Fruit fly (Drosophila melanogaster): ENCODE data around the gene CG5111.

The CG5111 gene

DNA sequence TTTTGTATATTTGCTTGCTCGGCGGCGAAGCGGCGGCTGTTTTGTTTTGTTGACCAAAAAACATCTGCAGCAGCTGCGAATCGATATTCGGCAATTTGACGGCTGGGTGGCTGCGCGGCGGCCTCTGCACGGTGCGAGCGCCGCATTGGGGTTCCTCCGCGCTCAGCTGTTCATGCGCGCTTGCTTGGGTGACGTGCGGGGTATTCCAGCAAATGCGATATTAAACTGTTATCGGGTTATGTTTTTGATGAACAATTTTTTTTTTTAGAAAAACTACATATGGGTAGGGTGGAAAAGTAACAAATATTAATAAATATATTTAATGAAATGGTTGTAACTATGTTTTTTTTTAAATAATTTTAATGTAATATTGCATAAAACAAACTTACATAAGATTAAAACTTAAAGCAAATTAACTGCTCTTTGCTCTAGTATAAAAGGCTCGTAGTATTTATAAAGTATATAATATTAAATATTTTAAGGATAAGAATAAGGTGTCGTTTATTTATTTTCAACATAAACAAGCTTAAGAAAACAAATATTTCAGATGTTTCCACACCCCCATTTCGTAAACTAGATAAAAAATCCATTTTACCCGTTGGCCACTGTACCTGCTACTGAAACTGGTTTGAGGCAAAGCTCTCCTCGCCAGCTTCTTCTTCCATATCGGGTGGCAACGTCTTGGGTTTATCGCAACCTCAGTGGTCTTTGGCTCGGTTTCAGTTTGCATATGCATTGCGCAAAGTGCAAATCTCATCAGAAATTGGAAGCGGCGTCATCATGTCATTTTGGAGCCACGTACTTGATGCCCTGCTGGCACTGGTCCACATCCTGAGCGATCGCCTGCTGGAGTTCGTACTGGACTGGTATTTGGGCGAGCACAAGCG, 15.1 kb upstream of the CG5111 start, which contains the start of the genes Gnpat and CG5112 (continued):
- TF ChIP-seq CG15073 (GFP tag; optimal IDR thresholded peaks at IDR 0.05) (no peak), CG14050 (GFP tag; IDR thresholded peaks at IDR 0.05) (peak; percentile 47; the same call in 2 of the 3 replicates), bsh (GFP tag; optimal IDR thresholded peaks at IDR 0.05) (peak; percentile 20 to 34), ken (GFP tag; IDR thresholded peaks at IDR 0.05) (peak; percentile 92), CG10654 (GFP tag; optimal IDR thresholded peaks at IDR 0.05) (peak; percentile 11), slou (GFP tag; optimal IDR thresholded peaks at IDR 0.05) (no peak), sr (GFP tag; IDR thresholded peaks at IDR 0.05) (peak; percentile 62; the same call in 1 of the 3 replicates), H15 (GFP tag; IDR thresholded peaks at IDR 0.05) (peak; percentile 71; the same call in 2 of the 3 replicates), odd (GFP tag; optimal IDR thresholded peaks at IDR 0.05) (peak; percentile 45), Meics (GFP tag; optimal IDR thresholded peaks at IDR 0.05) (peak; percentile 65), CG14014 (GFP tag; IDR thresholded peaks at IDR 0.05) (peak; percentile 74), ewg (GFP tag; optimal IDR thresholded peaks at IDR 0.05) (peak; percentile 78), klu (GFP tag; IDR thresholded peaks at IDR 0.05) (no peak), CG8765 (GFP tag; IDR thresholded peaks at IDR 0.05) (peak; percentile 55; the same call in 1 of the 2 replicates), CG5245 (GFP tag; optimal IDR thresholded peaks at IDR 0.05) (peak; percentile 36), CG14710 (tag; optimal IDR thresholded peaks at IDR 0.05) (peak; percentile 65), fru (optimal IDR thresholded peaks at IDR 0.05) (no peak), CG7928 (GFP tag; optimal IDR thresholded peaks at IDR 0.05) (no peak), CG33557 (GFP tag; optimal IDR thresholded peaks at IDR 0.05) (peak; percentile 13), esg (GFP tag; conservative IDR thresholded peaks at IDR 0.05) (peak; percentile 7), CG10979 (tag; optimal IDR thresholded peaks at IDR 0.05) (peak; percentile 37), Poxn (GFP tag; IDR thresholded peaks at IDR 0.05) (0 out of 2 replicates have a peak, but pooled peaks have one; percentile 16), gem (tag; optimal IDR thresholded peaks at IDR 0.05) (peak; percentile 77), shn (GFP tag; optimal IDR thresholded peaks at IDR 0.05) (peak; percentile 60), ro (GFP tag; IDR thresholded peaks at IDR 0.05) (no peak; the same call in 1 of the 2 replicates), Chrac-16 (GFP tag; optimal IDR thresholded peaks at IDR 0.05) (peak; percentile 52), Elba2 (GFP tag; optimal IDR thresholded peaks at IDR 0.05) (no peak), CG15479 (GFP tag; optimal IDR thresholded peaks at IDR 0.05) (no peak), Dll (GFP tag; IDR thresholded peaks at IDR 0.05; ENCODE audit: partially characterized antibody) (peak; percentile 69; the same call in 3 of the 4 replicates), CG4820 (GFP tag; optimal IDR thresholded peaks at IDR 0.05) (peak; percentile 27), zfh1 (GFP tag; IDR thresholded peaks at IDR 0.05) (peak; percentile 60; the same call in 2 of the 3 replicates), pnt (GFP tag; optimal IDR thresholded peaks at IDR 0.05) (no peak), CHES-1-like (GFP tag; optimal IDR thresholded peaks at IDR 0.05) (peak; percentile 55), dm (GFP tag; optimal IDR thresholded peaks at IDR 0.05) (peak; percentile 36), kah (GFP tag; optimal IDR thresholded peaks at IDR 0.05) (peak; percentile 11), Taf1 (GFP tag; IDR thresholded peaks at IDR 0.05) (peak; percentile 47; the same call in 1 of the 2 replicates), Dp (GFP tag; optimal IDR thresholded peaks at IDR 0.05) (peak; percentile 13), CG9876 (GFP tag; optimal IDR thresholded peaks at IDR 0.05) (peak; percentile 76), CG11560 (tag; IDR thresholded peaks at IDR 0.05) (no peak), ssp (GFP tag; IDR thresholded peaks at IDR 0.05) (peak; percentile 85), Optix (GFP tag; IDR thresholded peaks at IDR 0.05) (peak; percentile 62), twi (tag; optimal IDR thresholded peaks at IDR 0.05) (peak; percentile 10), CG6765 (GFP tag; optimal IDR thresholded peaks at IDR 0.05) (no peak), Dref (GFP tag; IDR thresholded peaks at IDR 0.05) (peak; percentile 62), CG7372 (GFP tag; IDR thresholded peaks at IDR 0.05) (peak; percentile 55), croc (GFP tag; conservative IDR thresholded peaks at IDR 0.05) (peak; percentile 23; the same call in 2 of the 3 replicates), Sox100B (GFP tag; optimal IDR thresholded peaks at IDR 0.05) (peak; percentile 34), CG12236 (GFP tag; optimal IDR thresholded peaks at IDR 0.05) (no peak), CG6689 (GFP tag; IDR thresholded peaks at IDR 0.05) (0 out of 2 replicates have a peak, but pooled peaks have one; percentile 12)

Measured in whole organism, embryonic.